Fruit fly (Drosophila melanogaster): ENCODE measurements around the gene CG17121.

DNA sequence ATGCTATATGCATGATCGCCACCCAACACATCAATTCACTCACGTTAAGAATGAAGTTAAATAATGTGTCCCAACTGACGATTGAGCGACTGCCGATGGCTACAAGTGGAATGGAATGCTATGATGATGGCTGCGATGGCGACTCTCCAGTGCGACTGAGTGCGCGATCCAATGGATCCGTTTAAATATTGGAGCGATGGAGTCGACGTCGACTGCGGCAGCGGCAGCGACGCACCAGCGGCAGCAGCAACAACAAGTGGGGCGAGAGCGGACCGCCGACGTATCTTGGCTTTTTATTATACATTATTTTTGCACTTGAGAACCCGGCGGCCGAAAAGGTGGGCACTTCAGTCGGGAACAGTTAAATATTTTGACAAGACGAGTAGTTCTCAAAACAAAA, 9.4 kb upstream of the CG17121 start:
- TF ChIP-seq OdsH (GFP tag; optimal IDR thresholded peaks at IDR 0.05) = no peak
- TF ChIP-seq CG6808 (GFP tag; optimal IDR thresholded peaks at IDR 0.05) = no peak
- TF ChIP-seq CG8319 (GFP tag; optimal IDR thresholded peaks at IDR 0.05) = no peak
- TF ChIP-seq Lpt (GFP tag; optimal IDR thresholded peaks at IDR 0.05) = no peak
- TF ChIP-seq CG31627 (GFP tag; optimal IDR thresholded peaks at IDR 0.05) = no peak
- no peak for TF ChIP-seq Sox14 (GFP tag; optimal IDR thresholded peaks at IDR 0.05)
- TF ChIP-seq dac (GFP tag; optimal IDR thresholded peaks at IDR 0.05) = no peak
- TF ChIP-seq Sox15 (GFP tag; optimal IDR thresholded peaks at IDR 0.05) = no peak
- no peak for TF ChIP-seq CG32006 (GFP tag; optimal IDR thresholded peaks at IDR 0.05)
- no peak for TF ChIP-seq CG34406 (GFP tag; optimal IDR thresholded peaks at IDR 0.05)
- no peak for TF ChIP-seq CG11762 (GFP tag; optimal IDR thresholded peaks at IDR 0.05; ENCODE audit: insufficient read depth)
- TF ChIP-seq CG6854 (GFP tag; optimal IDR thresholded peaks at IDR 0.05) = no peak
- no peak for TF ChIP-seq cyc (GFP tag; optimal IDR thresholded peaks at IDR 0.05)

Data from whole organism, prepupa.